Worm (Caenorhabditis elegans) whole organism, L2 larva: Measurements from ENCODE around the gene T28A8.8.
"Not testable (repeated sequence)": the region's sequence is repeated elsewhere in the genome, so short reads cannot be mapped to it uniquely, and the experiment has no call there.

ENCODE experiments used
- C34F6.9 ChIP-seq: fragments of 150-350 bp; optimal IDR thresholded peaks from 2 replicates; lab custom pipeline; 2014; ENCODE audit warnings: missing biosample characterization, missing genetic modification characterization
- F13H6.1 ChIP-seq: sonication (generic microtip); optimal IDR thresholded peaks from 2 replicates; lab custom pipeline; 2016; ENCODE audit warnings: missing genetic modification characterization, missing compliant biosample characterization
- Y55F3AM.14 ChIP-seq: fragments of 200-800 bp; sonication (Bioruptor generic); optimal IDR thresholded peaks from 2 replicates; lab custom pipeline; 2018; ENCODE audit warnings: mild to moderate bottlenecking, missing genetic modification characterization, missing compliant biosample characterization
- aly-2 ChIP-seq: fragments of 150-350 bp; optimal IDR thresholded peaks from 2 replicates; lab custom pipeline; 2014; ENCODE audit warnings: missing biosample characterization, missing genetic modification characterization
- blmp-1 ChIP-seq: sonication (generic microtip); optimal IDR thresholded peaks from 2 replicates; lab custom pipeline; 2017; ENCODE audit warnings: missing genetic modification characterization, mild to moderate bottlenecking, missing compliant biosample characterization, antibody characterized with exemption, moderate library complexity; ENCODE audit not compliant: insufficient read depth
- ceh-16 ChIP-seq: fragments of 150-350 bp; optimal IDR thresholded peaks from 2 replicates; lab custom pipeline; 2014; ENCODE audit warnings: missing biosample characterization, missing genetic modification characterization
- crh-2 ChIP-seq: sonication (generic microtip); optimal IDR thresholded peaks from 2 replicates; lab custom pipeline; 2017; ENCODE audit warnings: missing biosample characterization, missing genetic modification characterization
- dmd-4 ChIP-seq: sonication (generic microtip); optimal IDR thresholded peaks from 2 replicates; lab custom pipeline; 2017; ENCODE audit warnings: missing biosample characterization, missing genetic modification characterization
- elt-1 ChIP-seq: fragments of 150-350 bp; optimal IDR thresholded peaks from 2 replicates; lab custom pipeline; 2014; ENCODE audit warnings: missing biosample characterization, missing genetic modification characterization
- elt-3 ChIP-seq: sonication (generic microtip); optimal IDR thresholded peaks from 2 replicates; lab custom pipeline; 2017; ENCODE audit warnings: missing biosample characterization, missing genetic modification characterization
- lin-11 ChIP-seq: fragments of 150-350 bp; sonication (generic microtip); optimal IDR thresholded peaks from 2 replicates; lab custom pipeline; 2014; ENCODE audit warnings: missing biosample characterization, missing genetic modification characterization, inconsistent platforms, mixed read lengths
- lin-13 ChIP-seq: fragments of 150-350 bp; optimal IDR thresholded peaks from 2 replicates; lab custom pipeline; 2014; ENCODE audit warnings: missing biosample characterization, missing genetic modification reagents, missing genetic modification characterization
- nhr-11 ChIP-seq: fragments of 150-350 bp; optimal IDR thresholded peaks from 2 replicates; lab custom pipeline; 2014; ENCODE audit warnings: missing biosample characterization, missing genetic modification characterization
- nhr-129 ChIP-seq: fragments of 150-350 bp; optimal IDR thresholded peaks from 2 replicates; lab custom pipeline; 2014; ENCODE audit warnings: missing biosample characterization, missing genetic modification characterization
- nhr-21 ChIP-seq: fragments of 150-350 bp; optimal IDR thresholded peaks from 2 replicates; lab custom pipeline; 2014; ENCODE audit warnings: missing biosample characterization, missing genetic modification characterization
- nhr-237 ChIP-seq: fragments of 150-350 bp; optimal IDR thresholded peaks from 2 replicates; lab custom pipeline; 2014; ENCODE audit warnings: missing biosample characterization, missing genetic modification characterization
- nhr-25 ChIP-seq: fragments of 150-350 bp; sonication (generic microtip); optimal IDR thresholded peaks from 3 replicates; lab custom pipeline; 2014; ENCODE audit warnings: missing biosample characterization, missing genetic modification characterization
- nhr-77 ChIP-seq: fragments of 150-350 bp; optimal IDR thresholded peaks from 2 replicates; lab custom pipeline; 2014; ENCODE audit warnings: missing biosample characterization, missing genetic modification characterization
- sem-4 ChIP-seq: fragments of 150-350 bp; optimal IDR thresholded peaks from 2 replicates; lab custom pipeline; 2014; ENCODE audit warnings: missing biosample characterization, missing genetic modification reagents, missing genetic modification characterization
- sma-3 ChIP-seq: sonication (generic microtip); optimal IDR thresholded peaks from 2 replicates; lab custom pipeline; 2016; ENCODE audit warnings: missing genetic modification reagents, missing genetic modification characterization, missing compliant biosample characterization
- sma-9 ChIP-seq, 2 experiments: fragments of 150-350 bp in 1 of 2; sonication (generic microtip) in 1 of 2; optimal IDR thresholded peaks; 2 replicates each; lab custom pipeline; 2014 to 2016; ENCODE audit warnings: missing genetic modification characterization in 2 of 2, mild to moderate bottlenecking in 1 of 2, missing biosample characterization in 1 of 2, missing compliant biosample characterization in 1 of 2, missing genetic modification reagents in 1 of 2, moderate library complexity in 1 of 2
- snpc-4 ChIP-seq: fragments of 150-350 bp; optimal IDR thresholded peaks from 2 replicates; lab custom pipeline; 2014; ENCODE audit warnings: missing biosample characterization, missing genetic modification characterization
- unc-39 ChIP-seq: fragments of 150-350 bp; optimal IDR thresholded peaks from 2 replicates; lab custom pipeline; 2014; ENCODE audit warnings: missing biosample characterization, missing genetic modification characterization
- unc-55 ChIP-seq: fragments of 150-350 bp; sonication (generic microtip); optimal IDR thresholded peaks from 3 replicates; lab custom pipeline; 2014; ENCODE audit warnings: missing biosample characterization, missing genetic modification reagents, missing genetic modification characterization
- unc-62 ChIP-seq: fragments of 150-350 bp; optimal IDR thresholded peaks from 2 replicates; lab custom pipeline; 2014; ENCODE audit warnings: missing biosample characterization, missing genetic modification reagents, missing genetic modification characterization
- zag-1 ChIP-seq: fragments of 150-350 bp; optimal IDR thresholded peaks from 2 replicates; lab custom pipeline; 2014; ENCODE audit warnings: missing biosample characterization, missing genetic modification characterization
- ztf-1 ChIP-seq: fragments of 200-800 bp; sonication (Bioruptor generic); conservative IDR thresholded peaks from 2 replicates; pipeline ENCODE4 v1.3.6; 2022; ENCODE audit warnings: missing genetic modification characterization, missing compliant biosample characterization
- ztf-11 ChIP-seq: sonication (generic microtip); optimal IDR thresholded peaks from 2 replicates; lab custom pipeline; 2017; ENCODE audit warnings: missing biosample characterization, missing genetic modification characterization
- ztf-4 ChIP-seq: fragments of 150-350 bp; optimal IDR thresholded peaks from 2 replicates; lab custom pipeline; 2014; ENCODE audit warnings: missing biosample characterization, missing genetic modification characterization

Gene T28A8.8

ce11 chrIII:13492377-13492776 is 10.2 kb upstream of the T28A8.8 start, which contains the start of gene twk-40:
twk-40 (minus strand) TSS chrIII:13492477.
- no peak for TF ChIP-seq zag-1
- TF ChIP-seq Y55F3AM.14 (GFP tag; lab: Kevin White, UChicago): no peak

ce11 chrIII:13495571-13495970 is 7.0 kb upstream of the T28A8.8 start, which contains the start of gene T28A8.2:
T28A8.2 (minus strand) TSS chrIII:13495671.
- TF ChIP-seq lin-11 (tag; lab: Kevin White, UChicago): no peak
- TF ChIP-seq elt-3 (tag; lab: Kevin White, UChicago): no peak
- no peak for TF ChIP-seq dmd-4 (tag; lab: Kevin White, UChicago)
- no peak for TF ChIP-seq zag-1
- no peak for TF ChIP-seq C34F6.9
- TF ChIP-seq elt-1 (tag; lab: Kevin White, UChicago): no peak
- TF ChIP-seq unc-55 (GFP tag; lab: Kevin White, UChicago): no peak
- no peak for TF ChIP-seq sem-4
- TF ChIP-seq nhr-237 (tag; lab: Kevin White, UChicago): no peak
- no peak for TF ChIP-seq ztf-1 (GFP tag; lab: Robert Waterston, UW)
- TF ChIP-seq ztf-4 (tag; lab: Kevin White, UChicago): no peak
- no peak for TF ChIP-seq nhr-129 (tag; lab: Kevin White, UChicago)
- no peak for TF ChIP-seq snpc-4
- TF ChIP-seq sma-3 (GFP tag; lab: Kevin White, UChicago): no peak
- TF ChIP-seq nhr-77 (tag; lab: Kevin White, UChicago): no peak
- TF ChIP-seq ztf-11: no peak
- no peak for TF ChIP-seq unc-62 (GFP tag; lab: Kevin White, UChicago)
- no peak for TF ChIP-seq aly-2 (tag; lab: Kevin White, UChicago)
- no peak for TF ChIP-seq crh-2 (tag; lab: Kevin White, UChicago)

- TF ChIP-seq ztf-11; lin-11 (tag; lab: Kevin White, UChicago); ceh-16 (tag; lab: Kevin White, UChicago): not testable (repeated sequence)
These were observed 3.7 kb upstream of the T28A8.8 start, which contains the start of gene T28A8.6 for ce11 chrIII:13498899-13499298. T28A8.6 (plus strand) TSS chrIII:13499199.

- no peak for TF ChIP-seq ceh-16 (tag; lab: Kevin White, UChicago)
- TF ChIP-seq unc-62 (GFP tag; lab: Kevin White, UChicago): no peak
- no peak for TF ChIP-seq sma-9 (GFP tag; optimal IDR thresholded peaks at IDR 0.05; lab: Kevin White, UChicago)
- TF ChIP-seq sma-9 (tag; optimal IDR thresholded peaks at IDR 0.05; lab: Kevin White, UChicago): no peak
- TF ChIP-seq blmp-1 (tag; lab: Kevin White, UChicago): no peak
These were observed 1.0 kb upstream of the T28A8.8 start, which contains the start of gene T28A8.5 for ce11 chrIII:13501599-13501998. T28A8.5 (plus strand) TSS chrIII:13501630.

- TF ChIP-seq nhr-11 (tag; lab: Kevin White, UChicago): no peak
- no peak for TF ChIP-seq sma-3 (GFP tag; lab: Kevin White, UChicago)
- no peak for TF ChIP-seq crh-2 (tag; lab: Kevin White, UChicago)
These were observed 766 bp downstream of the T28A8.8 start, which contains the start of gene T28A8.4 for ce11 chrIII:13503379-13503778. T28A8.4 (plus strand) TSS chrIII:13503679.

ce11 chrIII:13505718-13506117 is 3.1 kb downstream of the T28A8.8 start, which contains the start of gene T28A8.3:
T28A8.3 (plus strand) TSS chrIII:13506018.
- no peak for TF ChIP-seq C34F6.9
- TF ChIP-seq nhr-25 (tag; lab: Kevin White, UChicago): no peak
- no peak for TF ChIP-seq F13H6.1
- TF ChIP-seq nhr-21 (tag; lab: Kevin White, UChicago): no peak
- no peak for TF ChIP-seq lin-13
- TF ChIP-seq nhr-237 (tag; lab: Kevin White, UChicago): no peak
- TF ChIP-seq ztf-11: no peak
- TF ChIP-seq ceh-16 (tag; lab: Kevin White, UChicago): no peak
- TF ChIP-seq unc-62 (GFP tag; lab: Kevin White, UChicago): no peak
- no peak for TF ChIP-seq unc-39
- no peak for TF ChIP-seq unc-55 (GFP tag; lab: Kevin White, UChicago)
- no peak for TF ChIP-seq elt-3 (tag; lab: Kevin White, UChicago)
